Worm (Caenorhabditis elegans) whole organism, early embryonic: ENCODE measurements around the gene fat-4.

Experiments
- B0310.2 ChIP-seq: sonication (generic microtip); optimal IDR thresholded peaks from 2 replicates; lab custom pipeline; 2016; ENCODE audit warnings: mild to moderate bottlenecking, missing genetic modification characterization, missing compliant biosample characterization
- aly-1 ChIP-seq: sonication (generic microtip); optimal IDR thresholded peaks from 2 replicates; lab custom pipeline; 2016; ENCODE audit warnings: missing genetic modification characterization, missing compliant biosample characterization
- ama-1 ChIP-seq: fragments of 150-350 bp; optimal IDR thresholded peaks from 2 replicates; lab custom pipeline; 2014
- ets-7 ChIP-seq: sonication (generic microtip); optimal IDR thresholded peaks from 2 replicates; lab custom pipeline; 2016; ENCODE audit warnings: missing genotype, missing genetic modification characterization, missing compliant biosample characterization
- flt-1 ChIP-seq: fragments of 200-800 bp; sonication (Bioruptor generic); IDR thresholded peaks from 2 replicates; pipeline ENCODE4 v1.3.6; 2022; ENCODE audit warnings: missing genetic modification characterization, missing compliant biosample characterization
- hmbx-1 ChIP-seq: sonication (generic microtip); optimal IDR thresholded peaks from 2 replicates; lab custom pipeline; 2016; ENCODE audit warnings: mild to moderate bottlenecking, missing genetic modification characterization, missing compliant biosample characterization
- sea-1 ChIP-seq: fragments of 200-800 bp; sonication (Bioruptor generic); conservative IDR thresholded peaks from 2 replicates; pipeline ENCODE4 v1.3.6; 2022; ENCODE audit warnings: missing genetic modification characterization, missing compliant biosample characterization
- tbx-11 ChIP-seq: fragments of 200-800 bp; sonication (Bioruptor generic); IDR thresholded peaks from 2 replicates; pipeline ENCODE4 v1.3.6; 2022; ENCODE audit warnings: missing genetic modification characterization, missing compliant biosample characterization
- tra-4 ChIP-seq: sonication (generic microtip); optimal IDR thresholded peaks from 2 replicates; lab custom pipeline; 2017; ENCODE audit warnings: missing genetic modification characterization, missing compliant biosample characterization

ce11 chrIV:9761751-9762150 is 37.5 kb upstream of the fat-4 start:
- TF ChIP-seq ama-1 (lab: Kevin White, UChicago), result no peak
- no peak for TF ChIP-seq tra-4 (tag; lab: Kevin White, UChicago)
- TF ChIP-seq flt-1, result no peak
- no peak for TF ChIP-seq B0310.2 (tag; lab: Kevin White, UChicago)
- no peak for TF ChIP-seq sea-1 (GFP tag; lab: Robert Waterston, UW)
- no peak for TF ChIP-seq tbx-11
- no peak for TF ChIP-seq aly-1
- TF ChIP-seq hmbx-1 (tag; lab: Kevin White, UChicago), result no peak
- no peak for TF ChIP-seq ets-7
